Worm (Caenorhabditis elegans) whole organism, L4 larva: ENCODE results near the gene Y38E10A.14.

Experiments used
- F26F4.8 ChIP-seq: fragments of 200-800 bp; sonication (Bioruptor generic); conservative IDR thresholded peaks from 2 replicates; pipeline ENCODE4 v1.3.6; 2022; ENCODE audit warnings: missing genetic modification characterization, missing compliant biosample characterization
- F49E8.2 ChIP-seq: sonication (generic microtip); optimal IDR thresholded peaks from 2 replicates; lab custom pipeline; 2016; ENCODE audit warnings: missing compliant biosample characterization, mild to moderate bottlenecking, missing genetic modification characterization, borderline replicate concordance
- R02D3.7 ChIP-seq: fragments of 150-350 bp; sonication (generic microtip); optimal IDR thresholded peaks from 3 replicates; lab custom pipeline; 2014; ENCODE audit warnings: missing biosample characterization, missing genetic modification characterization
- T20F7.1 ChIP-seq: fragments of 200-800 bp; sonication (Bioruptor generic); optimal IDR thresholded peaks from 2 replicates; lab custom pipeline; 2018; ENCODE audit warnings: mild to moderate bottlenecking, missing genetic modification characterization, missing compliant biosample characterization
- Y105C5A.15 ChIP-seq: fragments of 200-800 bp; sonication (Bioruptor generic); IDR thresholded peaks from 2 replicates; pipeline ENCODE4 v1.3.6; 2022; ENCODE audit warnings: missing genetic modification characterization, missing compliant biosample characterization
- Y48G9A.11 ChIP-seq: fragments of 200-800 bp; sonication (Bioruptor generic); IDR thresholded peaks from 2 replicates; pipeline ENCODE4 v1.3.6; 2022; ENCODE audit warnings: missing genetic modification reagents, missing genetic modification characterization, missing compliant biosample characterization
- Y5F2A.4 ChIP-seq: fragments of 200-800 bp; sonication (Bioruptor generic); optimal IDR thresholded peaks from 2 replicates; lab custom pipeline; 2018; ENCODE audit warnings: mild to moderate bottlenecking, missing genetic modification characterization, missing compliant biosample characterization
- aha-1 ChIP-seq: fragments of 150-350 bp; peaks from one replicate; lab custom pipeline; 2014; ENCODE audit warnings: missing biosample characterization, missing genetic modification characterization
- ceh-20 ChIP-seq: fragments of 200-800 bp; sonication (Bioruptor generic); IDR thresholded peaks from 2 replicates; pipeline ENCODE4 v1.3.6; 2022; ENCODE audit warnings: missing genetic modification reagents, missing genetic modification characterization, missing compliant biosample characterization
- ceh-32 ChIP-seq: sonication (generic microtip); optimal IDR thresholded peaks from 2 replicates; lab custom pipeline; 2016; ENCODE audit warnings: mild to moderate bottlenecking, missing genetic modification characterization, missing compliant biosample characterization; ENCODE audit not compliant: poor library complexity
- ceh-44 ChIP-seq: fragments of 200-800 bp; sonication (Bioruptor generic); IDR thresholded peaks from 2 replicates; pipeline ENCODE4 v1.3.6; 2022; ENCODE audit warnings: missing genetic modification reagents, missing genetic modification characterization, missing compliant biosample characterization
- ceh-82 ChIP-seq: sonication (generic microtip); optimal IDR thresholded peaks from 2 replicates; lab custom pipeline; 2017; ENCODE audit warnings: missing biosample characterization, missing genetic modification characterization
- dmd-6 ChIP-seq: fragments of 200-800 bp; sonication (Bioruptor generic); IDR thresholded peaks from 2 replicates; pipeline ENCODE4 v1.3.6; 2022; ENCODE audit warnings: missing genetic modification reagents, missing genetic modification characterization, missing compliant biosample characterization
- egl-43 ChIP-seq: fragments of 200-800 bp; sonication (Bioruptor generic); IDR thresholded peaks from 2 replicates; pipeline ENCODE4 v1.3.6; 2022; ENCODE audit warnings: missing genetic modification reagents, missing genetic modification characterization, missing compliant biosample characterization
- hif-1 ChIP-seq, 2 experiments: sonication (generic microtip); optimal IDR thresholded peaks; 2 replicates each; lab custom pipeline; 2016 to 2017; ENCODE audit warnings: missing compliant biosample characterization in 2 of 2, missing genetic modification characterization in 2 of 2, missing genetic modification reagents in 2 of 2, missing genotype in 2 of 2, mild to moderate bottlenecking in 1 of 2
- hlh-11 ChIP-seq: fragments of 200-800 bp; sonication (Bioruptor generic); optimal IDR thresholded peaks from 2 replicates; lab custom pipeline; 2018; ENCODE audit warnings: mild to moderate bottlenecking, missing genetic modification characterization, missing compliant biosample characterization
- lin-1 ChIP-seq: fragments of 200-800 bp; sonication (Bioruptor generic); IDR thresholded peaks from 2 replicates; pipeline ENCODE4 v1.3.6; 2022; ENCODE audit warnings: missing genetic modification reagents, missing genetic modification characterization, missing compliant biosample characterization
- lin-29 ChIP-seq: fragments of 200-800 bp; sonication (Bioruptor generic); IDR thresholded peaks from 2 replicates; pipeline ENCODE4 v1.3.6; 2022; ENCODE audit warnings: missing genetic modification reagents, missing genetic modification characterization, missing compliant biosample characterization
- mdt-29 ChIP-seq: fragments of 200-800 bp; sonication (Bioruptor generic); IDR thresholded peaks from 2 replicates; pipeline ENCODE4 v1.3.6; 2022; ENCODE audit warnings: missing genetic modification reagents, missing genetic modification characterization, missing compliant biosample characterization
- mes-2 ChIP-seq: sonication (generic microtip); optimal IDR thresholded peaks from 2 replicates; lab custom pipeline; 2016; ENCODE audit warnings: missing genotype, mild to moderate bottlenecking, missing genetic modification characterization, missing compliant biosample characterization; ENCODE audit not compliant: poor library complexity, severe bottlenecking
- mxl-3 ChIP-seq: fragments of 200-800 bp; sonication (Bioruptor generic); optimal IDR thresholded peaks from 2 replicates; lab custom pipeline; 2018; ENCODE audit warnings: mild to moderate bottlenecking, missing genetic modification characterization, missing compliant biosample characterization
- nhr-10 ChIP-seq: fragments of 150-350 bp; optimal IDR thresholded peaks from 2 replicates; lab custom pipeline; 2014; ENCODE audit warnings: missing biosample characterization, missing genetic modification characterization
- nhr-11 ChIP-seq: fragments of 150-350 bp; optimal IDR thresholded peaks from 2 replicates; lab custom pipeline; 2014; ENCODE audit warnings: missing biosample characterization, missing genetic modification characterization
- nhr-111 ChIP-seq: fragments of 200-800 bp; sonication (Bioruptor generic); optimal IDR thresholded peaks from 2 replicates; lab custom pipeline; 2018; ENCODE audit warnings: mild to moderate bottlenecking, missing genetic modification characterization, missing compliant biosample characterization
- nhr-25 ChIP-seq: sonication (generic microtip); optimal IDR thresholded peaks from 2 replicates; lab custom pipeline; 2017; ENCODE audit warnings: missing genetic modification characterization, mild to moderate bottlenecking, missing compliant biosample characterization, antibody characterized with exemption, moderate library complexity, borderline replicate concordance; ENCODE audit not compliant: insufficient read depth
- nhr-28 ChIP-seq: fragments of 150-350 bp; optimal IDR thresholded peaks from 2 replicates; lab custom pipeline; 2014; ENCODE audit warnings: missing biosample characterization, missing genetic modification characterization
- nhr-77 ChIP-seq: fragments of 150-350 bp; optimal IDR thresholded peaks from 2 replicates; lab custom pipeline; 2014; ENCODE audit warnings: missing biosample characterization, missing genetic modification characterization
- rbr-2 ChIP-seq: sonication (generic microtip); optimal IDR thresholded peaks from 2 replicates; lab custom pipeline; 2016; ENCODE audit warnings: missing genotype, missing genetic modification characterization, missing compliant biosample characterization
- snpc-4 ChIP-seq: fragments of 150-350 bp; optimal IDR thresholded peaks from 2 replicates; lab custom pipeline; 2014; ENCODE audit warnings: missing biosample characterization, missing genetic modification characterization
- tag-97 ChIP-seq: fragments of 200-800 bp; sonication (Bioruptor generic); IDR thresholded peaks from 2 replicates; pipeline ENCODE4 v1.3.6; 2022; ENCODE audit warnings: missing genetic modification characterization, missing compliant biosample characterization
- unc-130 ChIP-seq: sonication (generic microtip); optimal IDR thresholded peaks from 2 replicates; lab custom pipeline; 2016; ENCODE audit warnings: missing genetic modification reagents, missing genetic modification characterization, missing compliant biosample characterization
- unc-39 ChIP-seq: sonication (generic microtip); optimal IDR thresholded peaks from 2 replicates; lab custom pipeline; 2017; ENCODE audit warnings: missing biosample characterization, missing genetic modification characterization
- unc-62 ChIP-seq, 3 experiments: fragments of 150-350 bp in 1 of 3; sonication (generic microtip); optimal IDR thresholded peaks in 2 of 3; peaks in 1 of 3; 1 replicate in 1 of 3; 2 replicates in 2 of 3; lab custom pipeline; 2014 to 2017; ENCODE audit warnings: missing biosample characterization in 3 of 3, missing genetic modification characterization in 3 of 3, missing genetic modification reagents in 3 of 3, missing genotype in 1 of 3
- zag-1 ChIP-seq: fragments of 150-350 bp; optimal IDR thresholded peaks from 2 replicates; lab custom pipeline; 2014; ENCODE audit warnings: missing biosample characterization, missing genetic modification characterization
- ztf-7 ChIP-seq: fragments of 150-350 bp; optimal IDR thresholded peaks from 2 replicates; lab custom pipeline; 2014; ENCODE audit warnings: missing biosample characterization, missing genetic modification characterization

Gene Y38E10A.14

DNA sequence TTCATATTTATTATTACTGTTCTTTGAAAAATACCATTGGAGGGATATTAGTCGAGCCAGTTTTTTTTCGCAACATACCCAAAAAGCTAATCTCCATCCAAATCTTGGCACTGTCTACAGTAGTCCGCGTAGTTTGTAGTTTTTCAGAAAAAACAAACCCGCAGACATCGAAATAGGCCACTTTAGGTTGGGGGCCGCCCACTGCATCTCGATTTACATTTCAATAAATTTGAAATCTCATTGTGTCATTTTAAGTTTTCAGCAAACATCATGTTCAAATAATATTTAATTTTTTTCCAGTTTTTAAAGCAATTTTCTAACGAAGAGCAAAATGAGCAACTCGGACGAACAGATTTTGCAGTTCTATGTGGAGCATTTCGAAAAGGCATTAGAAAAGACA is 16.0 kb upstream of the Y38E10A.14 start, which contains the start of gene nhr-235:
Gene nhr-235 (plus strand): TSS at position 301 of the 400 bp plus-strand sequence.
- TF ChIP-seq nhr-28 (tag; lab: Kevin White, UChicago) (no peak), ceh-20 (GFP tag; lab: Robert Waterston, UW) (no peak), R02D3.7 (no peak), rbr-2 (tag; lab: Kevin White, UChicago) (no peak), mdt-29 (GFP tag; lab: Robert Waterston, UW) (no peak), ztf-7 (tag; lab: Kevin White, UChicago) (no peak), nhr-11 (tag; lab: Kevin White, UChicago) (no peak)
- TF ChIP-seq, all 104 proteins: peak for 0

DNA sequence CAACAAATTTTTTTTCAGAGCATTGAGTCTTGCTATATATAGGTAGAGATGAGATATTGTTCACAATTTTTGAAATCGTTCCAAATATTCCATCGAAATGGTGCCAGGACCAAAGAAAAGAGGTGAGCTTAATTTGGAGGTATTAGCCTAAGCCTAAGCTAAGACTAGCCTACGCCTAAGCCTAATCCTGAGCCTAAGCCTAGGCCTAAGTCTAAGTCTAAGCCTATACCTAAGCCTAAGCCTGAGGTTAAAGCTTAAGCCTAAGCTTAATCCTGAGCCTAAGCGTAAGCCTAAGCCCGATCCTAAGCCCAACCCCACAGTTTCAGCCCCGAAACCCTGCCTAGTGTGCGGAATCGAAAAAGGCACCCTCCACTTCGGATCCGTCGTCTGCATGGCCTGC is 12.3 kb upstream of the Y38E10A.14 start, which contains the start of gene nhr-234:
Gene nhr-234 (plus strand): TSS at position 77 of the 400 bp plus-strand sequence.
- TF ChIP-seq tag-97 (GFP tag; lab: Robert Waterston, UW) (no peak), Y48G9A.11 (GFP tag; lab: Robert Waterston, UW) (no peak), aha-1 (tag; lab: Kevin White, UChicago) (peak; percentile 23)

DNA sequence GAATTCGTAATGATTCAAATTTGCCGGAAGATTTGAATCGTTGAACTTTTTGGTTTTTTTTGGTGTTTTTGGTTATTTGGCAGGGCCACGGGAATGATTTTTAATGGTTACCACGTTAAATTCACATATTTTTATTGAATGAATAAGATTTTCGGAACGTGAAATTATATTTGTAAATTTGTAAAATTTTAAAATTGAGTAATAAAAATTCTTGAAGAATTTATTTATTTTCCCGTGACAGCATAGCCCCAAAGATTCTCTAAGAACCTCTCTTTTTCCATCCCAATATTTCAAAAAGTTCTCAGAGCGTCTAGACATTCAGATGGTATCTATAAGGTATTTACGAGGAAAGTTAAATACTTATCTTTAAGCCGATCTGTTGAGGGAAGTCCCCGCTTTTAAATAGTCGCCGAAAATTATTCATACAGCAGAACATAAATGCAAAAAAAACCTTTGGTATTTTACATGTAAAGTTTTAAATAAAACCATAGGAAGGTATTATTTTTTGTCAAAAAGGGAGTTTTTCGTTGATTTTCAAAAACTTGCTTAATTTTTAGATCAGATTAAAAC is 10.5 kb upstream of the Y38E10A.14 start, which contains the start of gene Y38E10A.17:
Gene Y38E10A.17 (minus strand): TSS at position 51 of the 570 bp plus-strand sequence.
- TF ChIP-seq F49E8.2 (tag; lab: Kevin White, UChicago), result no peak

DNA sequence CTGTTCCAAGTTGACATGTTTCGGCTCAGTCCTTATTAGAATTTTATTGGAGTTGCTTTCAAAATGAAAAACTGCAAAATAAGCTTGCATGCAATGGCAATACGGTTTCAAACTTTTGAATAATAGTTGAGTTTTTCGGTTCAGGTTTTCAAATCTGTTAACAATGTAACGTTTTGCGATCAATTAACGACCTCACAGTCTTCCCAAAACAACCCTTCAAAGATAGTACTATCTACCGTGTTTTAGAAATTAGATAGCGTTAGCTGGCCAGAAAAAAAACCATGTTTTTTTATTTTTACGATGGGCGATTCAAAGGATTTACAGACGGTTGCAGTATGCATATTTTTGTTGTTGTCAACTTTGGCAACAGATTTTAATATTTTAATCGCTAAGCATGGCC is 6.6 kb upstream of the Y38E10A.14 start, which contains the start of gene Y38E10A.34:
Gene Y38E10A.34 (plus strand): TSS at position 301 of the 400 bp plus-strand sequence.
- TF ChIP-seq ceh-44, result no peak
- no peak for TF ChIP-seq T20F7.1 (GFP tag; lab: Kevin White, UChicago)
- no peak for TF ChIP-seq dmd-6 (GFP tag; lab: Robert Waterston, UW)
- no peak for TF ChIP-seq tag-97 (GFP tag; lab: Robert Waterston, UW)
- TF ChIP-seq nhr-111, result no peak
- no peak for TF ChIP-seq lin-1
- TF ChIP-seq snpc-4 (tag; lab: Kevin White, UChicago), result no peak
- TF ChIP-seq lin-29 (GFP tag; lab: Robert Waterston, UW), result no peak
- no peak for TF ChIP-seq Y5F2A.4 (GFP tag; lab: Kevin White, UChicago)

DNA sequence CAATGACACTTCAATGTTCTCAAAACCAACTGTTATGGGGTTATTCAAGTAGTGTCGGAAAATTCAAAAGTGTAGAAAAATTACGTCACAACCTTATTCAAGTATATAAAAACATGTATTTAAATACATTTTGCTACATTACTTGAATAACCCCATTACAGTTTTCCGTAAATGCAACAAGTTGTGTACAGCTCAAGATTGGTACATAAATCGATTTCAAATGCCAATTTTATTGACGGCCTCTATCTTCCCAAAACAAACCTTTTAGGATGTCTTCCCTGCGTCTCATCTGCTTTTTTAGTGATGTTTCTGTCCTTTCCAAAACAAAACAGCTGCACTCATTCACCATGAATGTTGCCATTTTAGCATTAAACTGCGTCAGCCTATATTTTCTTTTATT is 5.1 kb upstream of the Y38E10A.14 start, which contains the start of gene Y38E10A.28:
Gene Y38E10A.28 (plus strand): TSS at position 301 of the 400 bp plus-strand sequence.
- TF ChIP-seq snpc-4 (tag; lab: Kevin White, UChicago), result no peak
- TF ChIP-seq unc-62 (GFP tag; optimal IDR thresholded peaks at IDR 0.05 in 1 of 2; lab: Kevin White, UChicago), result peak in 1 of 2 experiments; percentile 83
- no peak for TF ChIP-seq unc-62 (tag; optimal IDR thresholded peaks at IDR 0.05; lab: Kevin White, UChicago)
- TF ChIP-seq, all 104 proteins: peak for 1

DNA sequence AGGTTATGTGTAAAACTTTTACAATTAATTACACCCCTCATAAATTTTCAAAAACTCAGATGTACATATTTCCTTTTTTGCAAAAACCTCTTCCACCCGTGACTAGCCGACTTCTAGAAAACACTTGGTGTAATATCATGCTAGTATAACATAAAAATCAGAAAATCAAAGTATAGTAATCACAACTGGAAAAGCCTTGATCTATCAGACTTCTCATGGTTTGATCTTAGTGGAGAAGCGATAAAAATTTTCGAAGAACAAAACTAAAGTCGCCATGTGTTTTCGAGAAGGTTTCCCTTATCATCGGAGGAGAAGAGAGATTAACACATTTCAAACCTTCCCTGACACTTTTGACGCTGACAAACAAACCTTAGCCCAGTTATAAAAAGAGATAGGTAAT is 4.2 kb upstream of the Y38E10A.14 start, which contains the start of gene nspe-5:
Gene nspe-5 (plus strand): TSS at position 301 of the 400 bp plus-strand sequence.
- TF ChIP-seq unc-39 (no peak), unc-62 (GFP tag; optimal IDR thresholded peaks at IDR 0.05 in 1 of 2; lab: Kevin White, UChicago) (peak in 1 of 2 experiments; percentile 32), unc-62 (tag; optimal IDR thresholded peaks at IDR 0.05; lab: Kevin White, UChicago) (no peak), Y105C5A.15 (GFP tag; lab: Robert Waterston, UW) (no peak)
- TF ChIP-seq, all 104 proteins: peak for 1

DNA sequence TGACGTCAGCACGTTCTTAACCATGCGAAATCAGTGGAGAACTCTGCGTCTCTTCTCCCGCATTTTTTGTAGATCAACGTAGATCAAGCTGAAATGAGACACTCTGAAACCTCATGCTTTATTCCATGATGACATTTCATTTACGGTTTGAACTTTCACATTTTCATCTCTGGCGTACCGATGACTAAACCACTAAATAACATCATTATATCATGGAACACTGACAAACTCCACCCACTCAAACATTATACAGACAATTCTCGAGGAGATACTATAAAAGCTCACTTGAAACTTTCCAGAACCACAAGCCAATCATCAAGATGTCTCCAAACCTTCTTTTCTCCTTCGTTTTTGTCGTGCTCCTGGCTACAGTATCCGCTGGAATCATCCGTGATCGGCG is 2.6 kb upstream of the Y38E10A.14 start, which contains the start of gene nspe-7:
Gene nspe-7 (plus strand): TSS at position 301 of the 400 bp plus-strand sequence.
- no peak for TF ChIP-seq T20F7.1 (GFP tag; lab: Kevin White, UChicago)
- TF ChIP-seq F26F4.8 (GFP tag; lab: Robert Waterston, UW), result no peak
- no peak for TF ChIP-seq hif-1 (tag; optimal IDR thresholded peaks at IDR 0.05; lab: Kevin White, UChicago)
- TF ChIP-seq egl-43 (GFP tag; lab: Robert Waterston, UW), result no peak
- TF ChIP-seq hlh-11 (tag; lab: Kevin White, UChicago), result no peak
- TF ChIP-seq ceh-82 (tag; lab: Kevin White, UChicago), result no peak
- no peak for TF ChIP-seq unc-130
- TF ChIP-seq nhr-77 (tag; lab: Kevin White, UChicago), result no peak
- TF ChIP-seq nhr-10 (tag; lab: Kevin White, UChicago), result no peak
- no peak for TF ChIP-seq nhr-28 (tag; lab: Kevin White, UChicago)
- no peak for TF ChIP-seq mxl-3 (GFP tag; lab: Kevin White, UChicago)
- no peak for TF ChIP-seq zag-1 (tag; lab: Kevin White, UChicago)
- no peak for TF ChIP-seq aha-1 (tag; lab: Kevin White, UChicago)
- TF ChIP-seq mes-2 (tag; lab: Kevin White, UChicago), result no peak
- TF ChIP-seq ztf-7 (tag; lab: Kevin White, UChicago), result no peak
- TF ChIP-seq Y48G9A.11 (GFP tag; lab: Robert Waterston, UW), result no peak
- TF ChIP-seq nhr-25 (tag; lab: Kevin White, UChicago), result no peak
- TF ChIP-seq ceh-32 (tag; lab: Kevin White, UChicago), result no peak
